Fruit fly (Drosophila melanogaster): ENCODE data around the gene Nup98-96.

The Nup98-96 gene

DNA sequence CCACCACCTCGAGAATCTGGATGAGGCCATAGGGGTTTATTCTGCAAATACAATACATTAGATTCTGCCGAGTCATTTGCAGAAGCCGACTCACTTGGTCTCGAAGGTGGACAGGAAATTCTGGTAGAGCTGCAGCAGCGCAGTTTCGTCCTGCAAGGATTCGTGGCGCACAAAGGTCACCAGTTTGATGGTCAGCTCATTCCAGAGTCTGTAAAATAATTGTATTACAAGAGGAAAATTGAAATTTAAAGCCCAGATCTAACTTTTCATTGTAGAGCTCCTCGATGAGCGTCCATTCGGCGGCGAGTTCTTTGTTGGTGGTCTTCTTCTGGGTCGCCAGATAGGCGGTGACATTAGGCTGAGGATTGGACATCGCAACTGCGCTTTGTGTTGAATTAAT lies 48.9 kb downstream of the Nup98-96 start:
- TF ChIP-seq CG33017 (tag; optimal IDR thresholded peaks at IDR 0.05) (no peak), CG14711 (tag; optimal IDR thresholded peaks at IDR 0.05) (no peak), cic (GFP tag; optimal IDR thresholded peaks at IDR 0.05) (no peak), cnc (optimal IDR thresholded peaks at IDR 0.05) (peak; percentile 83 to 97)

- TF ChIP-seq CG5204 (GFP tag; optimal IDR thresholded peaks at IDR 0.05) (no peak), CG33017 (tag; optimal IDR thresholded peaks at IDR 0.05) (no peak)
Observed at dm6 chr3R:23730472-23730801, 51.0 kb downstream of the Nup98-96 start.

- no peak for TF ChIP-seq cnc (optimal IDR thresholded peaks at IDR 0.05)
- peak; percentile 33 for TF ChIP-seq bab1 (GFP tag; optimal IDR thresholded peaks at IDR 0.05)
- peak; percentile 87 for TF ChIP-seq CG12768 (GFP tag; optimal IDR thresholded peaks at IDR 0.05)
- no peak for TF ChIP-seq toe (GFP tag; optimal IDR thresholded peaks at IDR 0.05)
- peak; percentile 82 for TF ChIP-seq cic (GFP tag; optimal IDR thresholded peaks at IDR 0.05)
- TF ChIP-seq CG1620 (GFP tag; optimal IDR thresholded peaks at IDR 0.05), result no peak
- no peak for TF ChIP-seq CG14711 (tag; optimal IDR thresholded peaks at IDR 0.05)
- TF ChIP-seq CG7101 (tag; optimal IDR thresholded peaks at IDR 0.05), result no peak
- peak; percentile 12 for TF ChIP-seq pad (GFP tag; optimal IDR thresholded peaks at IDR 0.05)
- no peak for TF ChIP-seq Hr96 (GFP tag; optimal IDR thresholded peaks at IDR 0.05)
- no peak for TF ChIP-seq Crg-1 (GFP tag; optimal IDR thresholded peaks at IDR 0.05)
- TF ChIP-seq CG5204 (GFP tag; optimal IDR thresholded peaks at IDR 0.05), result no peak
- TF ChIP-seq CG33017 (tag; optimal IDR thresholded peaks at IDR 0.05), result peak; percentile 36
- peak; percentile 28 for TF ChIP-seq tj (GFP tag; optimal IDR thresholded peaks at IDR 0.05)
- no peak for TF ChIP-seq Clk (GFP tag; optimal IDR thresholded peaks at IDR 0.05)
- no peak for TF ChIP-seq ovo (GFP tag; optimal IDR thresholded peaks at IDR 0.05)
- peak; percentile 18 for TF ChIP-seq kay (GFP tag; ENCODE audit: borderline replicate concordance)
- TF ChIP-seq CG11617 (GFP tag; optimal IDR thresholded peaks at IDR 0.05), result peak; percentile 13
- TF ChIP-seq CG7045 (GFP tag; optimal IDR thresholded peaks at IDR 0.05), result peak; percentile 10
- TF ChIP-seq Mnt (GFP tag; optimal IDR thresholded peaks at IDR 0.05), result peak; percentile 5
Observed at dm6 chr3R:23729632-23730471, 51.6 kb downstream of the Nup98-96 start.

DNA sequence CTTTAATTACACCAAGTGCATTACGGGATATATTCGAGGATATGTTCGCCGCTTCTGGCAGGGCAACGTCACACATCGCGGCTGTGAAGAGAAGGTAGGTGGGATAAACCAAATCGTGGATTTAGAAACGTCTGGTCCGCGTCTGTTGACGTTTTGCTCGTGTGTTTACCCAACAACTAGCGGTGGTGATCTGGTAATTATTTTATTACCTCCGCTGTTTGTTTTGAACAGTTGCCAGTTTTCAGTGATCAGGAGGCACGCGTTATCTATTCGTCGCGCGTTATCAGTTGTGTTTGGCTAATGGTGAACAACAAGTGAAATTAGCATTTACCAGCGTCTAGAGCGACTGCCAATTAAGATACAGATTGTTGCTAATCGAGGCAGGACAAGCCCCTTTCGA lies 52.4 kb downstream of the Nup98-96 start:
- peak; percentile 57 for TF ChIP-seq kay (GFP tag; ENCODE audit: borderline replicate concordance)
- TF ChIP-seq bab1 (GFP tag; optimal IDR thresholded peaks at IDR 0.05), result no peak
- TF ChIP-seq pad (GFP tag; optimal IDR thresholded peaks at IDR 0.05), result peak; percentile 42
- peak; percentile 82 for TF ChIP-seq CG33017 (tag; optimal IDR thresholded peaks at IDR 0.05)
- peak; percentile 23 for TF ChIP-seq Clk (GFP tag; optimal IDR thresholded peaks at IDR 0.05)
- TF ChIP-seq toe (GFP tag; optimal IDR thresholded peaks at IDR 0.05), result peak; percentile 7
- peak; percentile 77 for TF ChIP-seq CG12768 (GFP tag; optimal IDR thresholded peaks at IDR 0.05)
- TF ChIP-seq cic (GFP tag; optimal IDR thresholded peaks at IDR 0.05), result peak; percentile 91
- no peak for TF ChIP-seq cnc (optimal IDR thresholded peaks at IDR 0.05)
- peak; percentile 37 for TF ChIP-seq CG11617 (GFP tag; optimal IDR thresholded peaks at IDR 0.05)
- no peak for TF ChIP-seq tj (GFP tag; optimal IDR thresholded peaks at IDR 0.05)
- TF ChIP-seq Hr96 (GFP tag; optimal IDR thresholded peaks at IDR 0.05), result no peak
- TF ChIP-seq CG5204 (GFP tag; optimal IDR thresholded peaks at IDR 0.05), result no peak
- peak; percentile 77 for TF ChIP-seq Crg-1 (GFP tag; optimal IDR thresholded peaks at IDR 0.05)
- TF ChIP-seq CG7101 (tag; optimal IDR thresholded peaks at IDR 0.05), result peak; percentile 71
- peak; percentile 37 for TF ChIP-seq CG14711 (tag; optimal IDR thresholded peaks at IDR 0.05)
- TF ChIP-seq CG1620 (GFP tag; optimal IDR thresholded peaks at IDR 0.05), result no peak
- TF ChIP-seq ovo (GFP tag; optimal IDR thresholded peaks at IDR 0.05), result peak; percentile 65
- TF ChIP-seq Mnt (GFP tag; optimal IDR thresholded peaks at IDR 0.05), result peak; percentile 61
- TF ChIP-seq CG7045 (GFP tag; optimal IDR thresholded peaks at IDR 0.05), result peak; percentile 74

DNA sequence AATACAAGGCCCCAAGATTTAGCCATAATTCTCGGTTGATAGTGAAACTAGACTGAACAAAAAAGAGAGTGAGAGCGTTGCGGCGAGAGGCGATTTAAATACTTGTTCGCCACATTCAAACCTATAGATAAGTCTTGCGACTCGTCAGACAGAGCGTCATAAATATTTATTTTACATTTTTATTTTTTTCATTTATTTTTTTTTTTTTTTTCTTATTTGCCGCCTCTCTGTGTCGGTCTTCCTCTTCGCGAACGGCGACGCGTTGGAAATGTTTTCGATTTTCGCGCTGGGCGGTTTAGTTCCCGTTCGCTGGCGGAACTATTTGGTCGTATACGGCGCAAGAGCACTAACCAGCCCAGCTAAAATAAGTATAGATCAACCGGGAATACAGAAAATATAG lies 53.3 kb downstream of the Nup98-96 start:
- TF ChIP-seq CG7045 (GFP tag; optimal IDR thresholded peaks at IDR 0.05) (no peak), ovo (GFP tag; optimal IDR thresholded peaks at IDR 0.05) (peak; percentile 24), tj (GFP tag; optimal IDR thresholded peaks at IDR 0.05) (peak; percentile 22), kay (GFP tag; ENCODE audit: borderline replicate concordance) (peak; percentile 96), CG33017 (tag; optimal IDR thresholded peaks at IDR 0.05) (peak; percentile 53), cic (GFP tag; optimal IDR thresholded peaks at IDR 0.05) (peak; percentile 85), CG12768 (GFP tag; optimal IDR thresholded peaks at IDR 0.05) (peak; percentile 79), Mnt (GFP tag; optimal IDR thresholded peaks at IDR 0.05) (peak; percentile 62), CG14711 (tag; optimal IDR thresholded peaks at IDR 0.05) (no peak), Crg-1 (GFP tag; optimal IDR thresholded peaks at IDR 0.05) (no peak), cnc (optimal IDR thresholded peaks at IDR 0.05) (no peak), toe (GFP tag; optimal IDR thresholded peaks at IDR 0.05) (no peak), bab1 (GFP tag; optimal IDR thresholded peaks at IDR 0.05) (no peak), Clk (GFP tag; optimal IDR thresholded peaks at IDR 0.05) (no peak), pad (GFP tag; optimal IDR thresholded peaks at IDR 0.05) (no peak), CG1620 (GFP tag; optimal IDR thresholded peaks at IDR 0.05) (no peak), CG5204 (GFP tag; optimal IDR thresholded peaks at IDR 0.05) (peak; percentile 16), Hr96 (GFP tag; optimal IDR thresholded peaks at IDR 0.05) (no peak), CG11617 (GFP tag; optimal IDR thresholded peaks at IDR 0.05) (no peak), CG7101 (tag; optimal IDR thresholded peaks at IDR 0.05) (peak; percentile 26)

dm6 chr3R:23727657-23728056 lies 53.8 kb downstream of the Nup98-96 start:
- TF ChIP-seq Clk (GFP tag; optimal IDR thresholded peaks at IDR 0.05) (no peak), tj (GFP tag; optimal IDR thresholded peaks at IDR 0.05) (no peak), cnc (optimal IDR thresholded peaks at IDR 0.05) (no peak), Crg-1 (GFP tag; optimal IDR thresholded peaks at IDR 0.05) (no peak), CG11617 (GFP tag; optimal IDR thresholded peaks at IDR 0.05) (no peak), pad (GFP tag; optimal IDR thresholded peaks at IDR 0.05) (no peak), ovo (GFP tag; optimal IDR thresholded peaks at IDR 0.05) (no peak), bab1 (GFP tag; optimal IDR thresholded peaks at IDR 0.05) (no peak), CG7101 (tag; optimal IDR thresholded peaks at IDR 0.05) (no peak), CG5204 (GFP tag; optimal IDR thresholded peaks at IDR 0.05) (no peak), Mnt (GFP tag; optimal IDR thresholded peaks at IDR 0.05) (no peak), CG1620 (GFP tag; optimal IDR thresholded peaks at IDR 0.05) (no peak), CG14711 (tag; optimal IDR thresholded peaks at IDR 0.05) (no peak), kay (GFP tag; ENCODE audit: borderline replicate concordance) (no peak), cic (GFP tag; optimal IDR thresholded peaks at IDR 0.05) (no peak)
